Fruit fly (Drosophila melanogaster) whole organism, prepupa: ENCODE measurements around the gene CG5445.

ENCODE experiments used
- Blimp-1 ChIP-seq: fragments of 200-800 bp; sonication (Bioruptor generic); optimal IDR thresholded peaks from 3 replicates; lab custom pipeline; 2017; ENCODE audit warnings: missing biosample characterization, missing genetic modification characterization, mild to moderate bottlenecking, moderate library complexity, missing genetic modification reagents
- CG10669 ChIP-seq: fragments of 200-800 bp; sonication (Bioruptor generic); optimal IDR thresholded peaks from 3 replicates; lab custom pipeline; 2018; ENCODE audit warnings: missing biosample characterization, mild to moderate bottlenecking, missing genetic modification characterization, moderate library complexity
- CG11762 ChIP-seq: fragments of 200-800 bp; sonication (Bioruptor generic); optimal IDR thresholded peaks from 3 replicates; lab custom pipeline; 2016; ENCODE audit warnings: missing biosample characterization, missing genetic modification characterization; ENCODE audit not compliant: insufficient read depth
- CG11902 ChIP-seq: fragments of 200-800 bp; sonication (Bioruptor generic); optimal IDR thresholded peaks from 3 replicates; lab custom pipeline; 2016; ENCODE audit warnings: missing biosample characterization, missing genetic modification characterization
- CG15336 ChIP-seq: fragments of 200-800 bp; sonication (Bioruptor generic); IDR thresholded peaks from 2 replicates; pipeline ENCODE4 v1.3.6; 2022; ENCODE audit warnings: missing biosample characterization, missing genetic modification characterization
- CG16779 ChIP-seq: fragments of 200-800 bp; sonication (Bioruptor generic); optimal IDR thresholded peaks from 3 replicates; lab custom pipeline; 2017; ENCODE audit warnings: missing biosample characterization, mild to moderate bottlenecking, missing genetic modification characterization
- CG3032 ChIP-seq: fragments of 200-800 bp; optimal IDR thresholded peaks from 2 replicates; lab custom pipeline; 2019; ENCODE audit warnings: missing biosample characterization, mild to moderate bottlenecking, missing genetic modification characterization, moderate library complexity
- CG31627 ChIP-seq: fragments of 200-800 bp; sonication (Bioruptor generic); optimal IDR thresholded peaks from 3 replicates; lab custom pipeline; 2016; ENCODE audit warnings: missing biosample characterization, missing genetic modification characterization
- CG3919 ChIP-seq: fragments of 200-800 bp; sonication (Bioruptor generic); optimal IDR thresholded peaks from 3 replicates; lab custom pipeline; 2016; ENCODE audit warnings: missing biosample characterization, missing genetic modification characterization
- CG6276 ChIP-seq: fragments of 200-800 bp; sonication (Bioruptor generic); optimal IDR thresholded peaks from 2 replicates; lab custom pipeline; 2017; ENCODE audit warnings: missing biosample characterization, mild to moderate bottlenecking, missing genetic modification characterization
- CG6792 ChIP-seq: fragments of 200-800 bp; sonication (Bioruptor generic); optimal IDR thresholded peaks from 3 replicates; lab custom pipeline; 2016; ENCODE audit warnings: missing biosample characterization, missing genetic modification characterization
- CG8119 ChIP-seq: fragments of 200-800 bp; sonication (Bioruptor generic); IDR thresholded peaks from 3 replicates; pipeline ENCODE4 v1.3.6; 2022; ENCODE audit warnings: missing biosample characterization, missing genetic modification characterization
- CG8319 ChIP-seq: fragments of 200-800 bp; sonication (Bioruptor generic); optimal IDR thresholded peaks from 3 replicates; lab custom pipeline; 2016; ENCODE audit warnings: missing biosample characterization, missing genetic modification characterization
- CG9139 ChIP-seq: fragments of 200-800 bp; sonication (Bioruptor generic); optimal IDR thresholded peaks from 3 replicates; lab custom pipeline; 2017; ENCODE audit warnings: missing biosample characterization, mild to moderate bottlenecking, missing genetic modification characterization
- Hr39 ChIP-seq: fragments of 200-800 bp; sonication (Bioruptor generic); optimal IDR thresholded peaks from 2 replicates; lab custom pipeline; 2016; ENCODE audit warnings: missing biosample characterization, missing genetic modification characterization
- Lpt ChIP-seq: fragments of 200-800 bp; sonication (Bioruptor generic); optimal IDR thresholded peaks from 3 replicates; lab custom pipeline; 2016; ENCODE audit warnings: missing biosample characterization, missing genetic modification characterization
- Met ChIP-seq: fragments of 200-800 bp; sonication (Bioruptor generic); optimal IDR thresholded peaks from 3 replicates; lab custom pipeline; 2016; ENCODE audit warnings: missing biosample characterization, missing genetic modification characterization
- Sox15 ChIP-seq: fragments of 200-800 bp; sonication (Bioruptor generic); optimal IDR thresholded peaks from 3 replicates; lab custom pipeline; 2016; ENCODE audit warnings: missing biosample characterization, missing genetic modification characterization
- dac ChIP-seq: fragments of 200-800 bp; sonication (Bioruptor generic); optimal IDR thresholded peaks from 2 replicates; lab custom pipeline; 2017; ENCODE audit warnings: missing biosample characterization, mild to moderate bottlenecking, missing genetic modification characterization
- eg ChIP-seq: fragments of 200-800 bp; sonication (Bioruptor generic); IDR thresholded peaks from 3 replicates; pipeline ENCODE4 v1.3.6; 2022; ENCODE audit warnings: missing biosample characterization, missing genetic modification characterization
- net ChIP-seq: fragments of 200-800 bp; sonication (Bioruptor generic); optimal IDR thresholded peaks from 3 replicates; lab custom pipeline; 2016; ENCODE audit warnings: missing biosample characterization, missing genetic modification characterization
- ss ChIP-seq, 2 experiments: fragments of 200-800 bp; sonication (Bioruptor generic); optimal IDR thresholded peaks; 2 replicates in 1 of 2; 3 replicates in 1 of 2; lab custom pipeline; 2017 to 2018; ENCODE audit warnings: mild to moderate bottlenecking in 2 of 2, missing biosample characterization in 2 of 2, missing genetic modification characterization in 2 of 2, moderate library complexity in 1 of 2
- svp ChIP-seq: fragments of 200-800 bp; sonication (Bioruptor generic); peaks from one replicate; lab custom pipeline; 2016; ENCODE audit warnings: missing biosample characterization, missing genetic modification characterization
- topi ChIP-seq: fragments of 200-800 bp; sonication (Bioruptor generic); optimal IDR thresholded peaks from 3 replicates; lab custom pipeline; 2016; ENCODE audit warnings: missing biosample characterization, missing genetic modification characterization

The CG5445 gene

dm6 chrX:17351554-17351953 is 69.3 kb downstream of the CG5445 start (continued):
- no peak for TF ChIP-seq CG9139 (GFP tag; lab: Kevin White, UChicago)
- TF ChIP-seq CG8119 = no peak
- TF ChIP-seq CG8319 = peak; percentile 11
- no peak for TF ChIP-seq CG16779
- TF ChIP-seq Blimp-1 = no peak
- peak; percentile 51 for TF ChIP-seq CG3919
- no peak for TF ChIP-seq dac
- no peak for TF ChIP-seq eg (GFP tag; lab: Robert Waterston, UW)
- peak; percentile 47 for TF ChIP-seq CG10669
- no peak for TF ChIP-seq ss (GFP tag; optimal IDR thresholded peaks at IDR 0.05; lab: Kevin White, UChicago)
- no peak for TF ChIP-seq CG15336 (GFP tag; lab: Robert Waterston, UW)
- TF ChIP-seq CG11762 (GFP tag; lab: Kevin White, UChicago) = peak; percentile 16

dm6 chrX:17352937-17353336 is 70.6 kb downstream of the CG5445 start:
- TF ChIP-seq CG11902 (no peak), net (GFP tag; lab: Kevin White, UChicago) (no peak), CG31627 (no peak), svp (no peak), topi (no peak), CG6276 (GFP tag; lab: Kevin White, UChicago) (no peak), ss (GFP tag; optimal IDR thresholded peaks at IDR 0.05; lab: Kevin White, UChicago) (no peak), Lpt (GFP tag; lab: Kevin White, UChicago) (no peak), Sox15 (GFP tag; lab: Kevin White, UChicago) (no peak), Met (no peak), Hr39 (GFP tag; lab: Kevin White, UChicago) (no peak), CG3032 (tag; lab: Kevin White, UChicago) (no peak), CG6792 (GFP tag; lab: Kevin White, UChicago) (no peak)
